Fruit fly (Drosophila melanogaster) S2 (cell line): Measurements from ENCODE around the gene CG7579.

Experiments used
- CG8478 ChIP-seq: fragments of >200 bp; optimal IDR thresholded peaks from 2 replicates; lab custom pipeline; 2018
- CTCF ChIP-seq, 2 experiments: fragments of >200 bp; optimal IDR thresholded peaks; 2 replicates each; lab custom pipeline; 2018

dm6 chr3L:15675111-15675510 is 8.1 kb downstream of the CG7579 start:
- no peak for TF ChIP-seq CG8478
- no peak for TF ChIP-seq CTCF (optimal IDR thresholded peaks at IDR 0.05; lab: Kevin White, UChicago)
